Worm (Caenorhabditis elegans) whole organism, mixed stage, embryonic: ENCODE results near the gene M02F4.1.

ENCODE experiments used
- M03D4.4 ChIP-seq: sonication (generic microtip); optimal IDR thresholded peaks from 2 replicates; lab custom pipeline; 2017; ENCODE audit warnings: mild to moderate bottlenecking, missing genetic modification characterization, missing compliant biosample characterization
- bed-3 ChIP-seq: fragments of 200-800 bp; sonication (Bioruptor generic); optimal IDR thresholded peaks from 3 replicates; lab custom pipeline; 2018; ENCODE audit warnings: mild to moderate bottlenecking, missing genetic modification characterization, moderate library complexity, missing compliant biosample characterization
- blmp-1 ChIP-seq: fragments of 150-350 bp; optimal IDR thresholded peaks from 2 replicates; lab custom pipeline; 2014; ENCODE audit warnings: missing biosample characterization, missing genetic modification characterization
- ceh-39 ChIP-seq: fragments of 150-350 bp; optimal IDR thresholded peaks from 2 replicates; lab custom pipeline; 2014; ENCODE audit warnings: missing biosample characterization, missing genetic modification characterization
- ceh-43 ChIP-seq: fragments of 200-800 bp; sonication (Bioruptor generic); optimal IDR thresholded peaks from 2 replicates; lab custom pipeline; 2018; ENCODE audit warnings: mild to moderate bottlenecking, missing genetic modification characterization, moderate library complexity, missing compliant biosample characterization
- ceh-83 ChIP-seq: fragments of 200-800 bp; sonication (Bioruptor generic); optimal IDR thresholded peaks from 2 replicates; lab custom pipeline; 2018; ENCODE audit warnings: mild to moderate bottlenecking, missing genetic modification characterization, missing compliant biosample characterization
- ces-1 ChIP-seq: fragments of 150-350 bp; optimal IDR thresholded peaks from 2 replicates; lab custom pipeline; 2014; ENCODE audit warnings: missing biosample characterization, missing genetic modification reagents, missing genetic modification characterization
- cnd-1 ChIP-seq: fragments of 200-800 bp; sonication (Bioruptor generic); optimal IDR thresholded peaks from 2 replicates; lab custom pipeline; 2018; ENCODE audit warnings: mild to moderate bottlenecking, missing genetic modification characterization, missing compliant biosample characterization
- drap-1 ChIP-seq: fragments of 200-800 bp; sonication (Bioruptor generic); optimal IDR thresholded peaks from 3 replicates; lab custom pipeline; 2018; ENCODE audit warnings: mild to moderate bottlenecking, missing genetic modification characterization, missing compliant biosample characterization
- elt-1 ChIP-seq: sonication (generic microtip); optimal IDR thresholded peaks from 2 replicates; lab custom pipeline; 2017; ENCODE audit warnings: missing genetic modification characterization, mild to moderate bottlenecking, missing compliant biosample characterization, antibody characterized with exemption, moderate library complexity, borderline replicate concordance; ENCODE audit not compliant: insufficient read depth
- elt-3 ChIP-seq: fragments of 150-350 bp; optimal IDR thresholded peaks from 2 replicates; lab custom pipeline; 2014; ENCODE audit warnings: missing biosample characterization, missing genetic modification characterization
- flh-1 ChIP-seq: fragments of 200-800 bp; sonication (Bioruptor generic); optimal IDR thresholded peaks from 2 replicates; lab custom pipeline; 2018; ENCODE audit warnings: mild to moderate bottlenecking, missing genetic modification characterization, moderate library complexity, missing compliant biosample characterization
- ham-2 ChIP-seq: fragments of 200-800 bp; sonication (Bioruptor generic); optimal IDR thresholded peaks from 2 replicates; lab custom pipeline; 2018; ENCODE audit warnings: mild to moderate bottlenecking, missing genetic modification characterization, missing compliant biosample characterization
- hlh-1 ChIP-seq: fragments of 150-350 bp; optimal IDR thresholded peaks from 2 replicates; lab custom pipeline; 2014; ENCODE audit warnings: missing biosample characterization, missing genetic modification reagents, missing genetic modification characterization
- lin-13 ChIP-seq: fragments of 150-350 bp; optimal IDR thresholded peaks from 2 replicates; lab custom pipeline; 2014; ENCODE audit warnings: missing biosample characterization, missing genetic modification characterization
- lin-32 ChIP-seq: fragments of 200-800 bp; sonication (Bioruptor generic); optimal IDR thresholded peaks from 2 replicates; lab custom pipeline; 2018; ENCODE audit warnings: mild to moderate bottlenecking, missing genetic modification characterization, missing compliant biosample characterization
- lsy-2 ChIP-seq: fragments of 150-350 bp; optimal IDR thresholded peaks from 2 replicates; lab custom pipeline; 2014; ENCODE audit warnings: missing biosample characterization, missing genetic modification characterization
- mab-5 ChIP-seq: fragments of 150-350 bp; optimal IDR thresholded peaks from 2 replicates; lab custom pipeline; 2014; ENCODE audit warnings: missing biosample characterization, missing genetic modification characterization
- mep-1 ChIP-seq: fragments of 150-350 bp; optimal IDR thresholded peaks from 2 replicates; lab custom pipeline; 2017; ENCODE audit warnings: missing biosample characterization, missing genetic modification reagents, missing genetic modification characterization, inconsistent platforms
- mls-2 ChIP-seq: sonication (generic microtip); optimal IDR thresholded peaks from 2 replicates; lab custom pipeline; 2016; ENCODE audit warnings: mild to moderate bottlenecking, missing genetic modification characterization, moderate library complexity, missing compliant biosample characterization
- nhr-12 ChIP-seq: fragments of 150-350 bp; optimal IDR thresholded peaks from 2 replicates; lab custom pipeline; 2014; ENCODE audit warnings: missing biosample characterization, missing genetic modification characterization
- nhr-2 ChIP-seq: fragments of 150-350 bp; optimal IDR thresholded peaks from 2 replicates; lab custom pipeline; 2014; ENCODE audit warnings: missing biosample characterization, missing genetic modification characterization
- nhr-237 ChIP-seq: fragments of 150-350 bp; optimal IDR thresholded peaks from 2 replicates; lab custom pipeline; 2014; ENCODE audit warnings: missing biosample characterization, missing genetic modification characterization
- nhr-28 ChIP-seq: fragments of 150-350 bp; optimal IDR thresholded peaks from 2 replicates; lab custom pipeline; 2014; ENCODE audit warnings: missing biosample characterization, missing genetic modification characterization
- nhr-76 ChIP-seq: sonication (generic microtip); optimal IDR thresholded peaks from 2 replicates; lab custom pipeline; 2017; ENCODE audit warnings: missing biosample characterization, missing genetic modification characterization
- pha-4 ChIP-seq: fragments of 150-350 bp; optimal IDR thresholded peaks from 2 replicates; lab custom pipeline; 2018; ENCODE audit warnings: missing biosample characterization, missing genetic modification reagents, missing genetic modification characterization
- sem-2 ChIP-seq: fragments of 200-800 bp; sonication (Bioruptor generic); optimal IDR thresholded peaks from 2 replicates; lab custom pipeline; 2018; ENCODE audit warnings: mild to moderate bottlenecking, missing genetic modification characterization, missing compliant biosample characterization
- snpc-4 ChIP-seq: fragments of 150-350 bp; optimal IDR thresholded peaks from 2 replicates; lab custom pipeline; 2014; ENCODE audit warnings: missing biosample characterization, missing genetic modification characterization
- sptf-1 ChIP-seq: sonication (generic microtip); optimal IDR thresholded peaks from 2 replicates; lab custom pipeline; 2017; ENCODE audit warnings: mild to moderate bottlenecking, missing genetic modification characterization, moderate library complexity, missing compliant biosample characterization
- tbx-8 ChIP-seq: fragments of 200-800 bp; sonication (Bioruptor generic); optimal IDR thresholded peaks from 2 replicates; lab custom pipeline; 2018; ENCODE audit warnings: mild to moderate bottlenecking, missing genetic modification characterization, moderate library complexity, missing compliant biosample characterization
- unc-120 ChIP-seq: sonication (generic microtip); optimal IDR thresholded peaks from 2 replicates; lab custom pipeline; 2017; ENCODE audit warnings: missing genetic modification characterization, missing compliant biosample characterization; ENCODE audit not compliant: poor library complexity, severe bottlenecking
- unc-39 ChIP-seq: fragments of 150-350 bp; optimal IDR thresholded peaks from 2 replicates; lab custom pipeline; 2014; ENCODE audit warnings: missing biosample characterization, missing genetic modification characterization
- unc-62 ChIP-seq: fragments of 150-350 bp; optimal IDR thresholded peaks from 2 replicates; lab custom pipeline; 2014; ENCODE audit warnings: missing biosample characterization, missing genetic modification reagents, missing genetic modification characterization
- zip-8 ChIP-seq: fragments of 150-350 bp; optimal IDR thresholded peaks from 2 replicates; lab custom pipeline; 2014; ENCODE audit warnings: missing biosample characterization, missing genetic modification characterization
- ztf-11 ChIP-seq: fragments of 150-350 bp; optimal IDR thresholded peaks from 2 replicates; lab custom pipeline; 2014; ENCODE audit warnings: missing biosample characterization, missing genetic modification characterization

Gene M02F4.1

DNA sequence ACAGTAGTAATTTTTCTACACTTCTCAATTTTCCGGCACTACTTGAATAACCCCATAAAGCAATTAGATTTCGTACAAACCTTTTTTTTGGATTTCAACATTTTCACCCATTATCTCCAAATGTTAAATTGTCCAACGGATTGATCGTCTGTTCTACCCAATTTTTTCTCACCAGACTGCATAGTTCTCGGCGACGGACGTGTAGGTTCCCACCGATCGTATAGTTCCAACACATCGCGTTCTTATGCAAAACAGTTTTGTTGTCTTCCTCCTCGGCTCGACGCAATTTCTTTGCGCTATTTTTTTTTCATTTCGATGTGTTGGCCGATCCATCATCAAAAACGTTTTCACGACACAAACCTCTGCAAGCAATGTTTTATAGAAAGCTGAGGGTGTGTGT lies 25.2 kb downstream of the M02F4.1 start, which contains the start of gene Y41G9A.6:
Gene Y41G9A.6 (minus strand): TSS at position 101 of the 400 bp plus-strand sequence.
- TF ChIP-seq lin-32 (no peak), nhr-28 (tag; lab: Kevin White, UChicago) (no peak), ceh-39 (tag; lab: Kevin White, UChicago) (no peak), unc-62 (GFP tag; lab: Kevin White, UChicago) (no peak), unc-120 (tag; lab: Kevin White, UChicago) (no peak), bed-3 (GFP tag; lab: Kevin White, UChicago) (no peak), mls-2 (no peak), cnd-1 (no peak), flh-1 (GFP tag; lab: Kevin White, UChicago) (no peak), nhr-2 (tag; lab: Kevin White, UChicago) (no peak), hlh-1 (no peak), elt-1 (tag; lab: Kevin White, UChicago) (no peak), M03D4.4 (tag; lab: Kevin White, UChicago) (no peak)

DNA sequence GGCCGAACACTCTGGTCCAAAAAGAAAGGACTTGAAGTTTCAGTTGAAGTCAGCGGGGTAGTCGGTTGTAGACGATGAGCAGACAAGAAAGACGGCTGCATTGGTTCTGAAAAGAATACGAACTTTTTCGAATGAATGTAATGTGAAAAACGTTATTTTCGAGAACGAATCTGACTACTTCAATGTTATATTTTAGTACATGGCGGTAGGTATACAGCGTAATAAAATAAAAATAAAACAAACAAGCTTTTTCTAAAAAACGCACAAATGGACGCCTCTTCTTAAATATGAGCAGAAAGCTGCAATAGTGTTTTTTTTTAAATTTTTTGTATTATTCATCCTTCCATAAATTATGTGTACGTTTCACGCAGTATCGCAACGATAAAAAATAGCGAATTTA lies 29.3 kb downstream of the M02F4.1 start, which contains the start of gene Y41G9A.17:
Gene Y41G9A.17 (minus strand): TSS at position 101 of the 400 bp plus-strand sequence.
- TF ChIP-seq ceh-39 (tag; lab: Kevin White, UChicago) = no peak
- TF ChIP-seq ces-1 (GFP tag; lab: Kevin White, UChicago) = no peak
- no peak for TF ChIP-seq unc-62 (GFP tag; lab: Kevin White, UChicago)
- TF ChIP-seq unc-39 = no peak
- TF ChIP-seq hlh-1 = no peak
- no peak for TF ChIP-seq ham-2 (GFP tag; lab: Kevin White, UChicago)
- no peak for TF ChIP-seq cnd-1
- no peak for TF ChIP-seq ceh-83 (GFP tag; lab: Kevin White, UChicago)
- no peak for TF ChIP-seq sptf-1 (tag; lab: Kevin White, UChicago)
- TF ChIP-seq flh-1 (GFP tag; lab: Kevin White, UChicago) = no peak
- no peak for TF ChIP-seq drap-1
- no peak for TF ChIP-seq nhr-76 (tag; lab: Kevin White, UChicago)
- TF ChIP-seq M03D4.4 (tag; lab: Kevin White, UChicago) = no peak

DNA sequence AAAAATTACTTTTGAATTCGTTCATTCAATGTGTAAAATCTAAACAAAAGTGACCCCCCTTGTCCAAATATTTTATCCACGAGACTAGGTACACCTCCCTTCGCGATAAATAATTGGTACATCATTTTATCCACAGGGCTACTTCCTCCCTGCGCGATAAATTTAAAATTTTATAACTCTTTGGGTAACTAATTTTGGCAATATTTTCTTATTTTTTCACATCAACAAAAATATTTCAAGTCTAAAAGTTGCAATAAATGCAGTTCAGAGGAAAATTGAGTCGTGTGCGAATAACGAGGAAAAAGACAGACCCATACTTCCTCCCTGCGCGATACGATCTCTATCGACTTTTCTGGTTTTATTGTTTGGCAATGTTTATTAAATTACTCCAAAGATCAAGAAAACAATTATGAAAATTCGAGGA lies 31.9 kb downstream of the M02F4.1 start:
- TF ChIP-seq bed-3 (GFP tag; lab: Kevin White, UChicago) = no peak
- peak; percentile 89 for TF ChIP-seq mep-1 (tag; lab: Kevin White, UChicago)
- TF ChIP-seq nhr-237 = peak; percentile 100
- peak; percentile 87 for TF ChIP-seq sptf-1 (tag; lab: Kevin White, UChicago)
- TF ChIP-seq nhr-2 (tag; lab: Kevin White, UChicago) = peak; percentile 58
- TF ChIP-seq cnd-1 = peak; percentile 81
- peak; percentile 94 for TF ChIP-seq unc-120 (tag; lab: Kevin White, UChicago)
- no peak for TF ChIP-seq blmp-1
- TF ChIP-seq tbx-8 (GFP tag; lab: Kevin White, UChicago) = no peak
- peak; percentile 60 for TF ChIP-seq nhr-76 (tag; lab: Kevin White, UChicago)
- peak; percentile 92 for TF ChIP-seq unc-62 (GFP tag; lab: Kevin White, UChicago)
- no peak for TF ChIP-seq snpc-4 (tag; lab: Kevin White, UChicago)
- peak; percentile 46 for TF ChIP-seq M03D4.4 (tag; lab: Kevin White, UChicago)
- TF ChIP-seq elt-1 (tag; lab: Kevin White, UChicago) = peak; percentile 34
- peak; percentile 97 for TF ChIP-seq pha-4
- TF ChIP-seq ceh-39 (tag; lab: Kevin White, UChicago) = peak; percentile 97
- peak; percentile 61 for TF ChIP-seq unc-39
- no peak for TF ChIP-seq flh-1 (GFP tag; lab: Kevin White, UChicago)
- no peak for TF ChIP-seq mls-2
- no peak for TF ChIP-seq lin-32
- peak; percentile 53 for TF ChIP-seq nhr-28 (tag; lab: Kevin White, UChicago)
- peak; percentile 6 for TF ChIP-seq zip-8 (tag; lab: Kevin White, UChicago)
- TF ChIP-seq ceh-43 = peak; percentile 32
- TF ChIP-seq lin-13 (tag; lab: Kevin White, UChicago) = peak; percentile 72
- peak; percentile 72 for TF ChIP-seq hlh-1
- TF ChIP-seq ztf-11 (tag; lab: Kevin White, UChicago) = peak; percentile 90
- TF ChIP-seq sem-2 (GFP tag; lab: Kevin White, UChicago) = no peak
- TF ChIP-seq ham-2 (GFP tag; lab: Kevin White, UChicago) = no peak
- TF ChIP-seq nhr-12 (tag; lab: Kevin White, UChicago) = peak; percentile 41
- TF ChIP-seq drap-1 = peak; percentile 91
- TF ChIP-seq ceh-83 (GFP tag; lab: Kevin White, UChicago) = peak; percentile 68
- TF ChIP-seq ces-1 (GFP tag; lab: Kevin White, UChicago) = peak; percentile 99
- peak; percentile 89 for TF ChIP-seq lsy-2 (tag; lab: Kevin White, UChicago)
- TF ChIP-seq mab-5 (tag; lab: Kevin White, UChicago) = peak; percentile 94
- peak; percentile 91 for TF ChIP-seq elt-3 (tag; lab: Kevin White, UChicago)
